Fruit fly (Drosophila melanogaster) whole organism, embryonic: ENCODE results near the gene CG17364.

Experiments used
- CG10147 ChIP-seq: fragments of 200-800 bp; sonication (Bioruptor generic); optimal IDR thresholded peaks from 2 replicates; lab custom pipeline; 2019; ENCODE audit warnings: missing biosample characterization, mild to moderate bottlenecking, missing genetic modification characterization, moderate library complexity
- CG10543 ChIP-seq: fragments of 200-800 bp; sonication (Bioruptor generic); optimal IDR thresholded peaks from 3 replicates; lab custom pipeline; 2017; ENCODE audit warnings: missing biosample characterization, mild to moderate bottlenecking, missing genetic modification characterization, moderate library complexity
- CG12942 ChIP-seq: fragments of 200-800 bp; sonication (Bioruptor generic); optimal IDR thresholded peaks from 3 replicates; lab custom pipeline; 2016; ENCODE audit warnings: missing biosample characterization, missing genetic modification characterization
- CG14860 ChIP-seq: fragments of 200-800 bp; sonication (Bioruptor generic); IDR thresholded peaks from 3 replicates; pipeline ENCODE4 v1.3.6; 2022; ENCODE audit warnings: missing biosample characterization, missing genetic modification characterization; ENCODE audit not compliant: partially characterized antibody
- CG15073 ChIP-seq: fragments of 200-800 bp; sonication (Bioruptor generic); optimal IDR thresholded peaks from 2 replicates; lab custom pipeline; 2016; ENCODE audit warnings: missing biosample characterization, missing genetic modification characterization
- CG1529 ChIP-seq: fragments of 200-800 bp; sonication (Bioruptor generic); optimal IDR thresholded peaks from 3 replicates; lab custom pipeline; 2018; ENCODE audit warnings: missing biosample characterization, missing genetic modification characterization
- CG1792 ChIP-seq: fragments of 200-800 bp; sonication (Bioruptor generic); optimal IDR thresholded peaks from 2 replicates; lab custom pipeline; 2016; ENCODE audit warnings: missing biosample characterization, missing genetic modification characterization
- CG30431 ChIP-seq: fragments of 200-800 bp; sonication (Bioruptor generic); optimal IDR thresholded peaks from 2 replicates; lab custom pipeline; 2017; ENCODE audit warnings: missing biosample characterization, missing genetic modification characterization
- CG31388 ChIP-seq: fragments of 200-800 bp; sonication (Bioruptor generic); optimal IDR thresholded peaks from 2 replicates; lab custom pipeline; 2016; ENCODE audit warnings: missing biosample characterization, missing genetic modification characterization
- CG4282 ChIP-seq: fragments of 200-800 bp; sonication (Bioruptor generic); optimal IDR thresholded peaks from 2 replicates; lab custom pipeline; 2016; ENCODE audit warnings: missing biosample characterization, missing genetic modification characterization
- CG6272 ChIP-seq: fragments of 200-800 bp; sonication (Bioruptor generic); IDR thresholded peaks from 2 replicates; pipeline ENCODE4 v1.3.6; 2022; ENCODE audit warnings: missing biosample characterization, missing genetic modification characterization
- CG7357 ChIP-seq: fragments of 200-800 bp; sonication (Bioruptor generic); IDR thresholded peaks from 3 replicates; pipeline ENCODE4 v1.3.6; 2022; ENCODE audit warnings: missing biosample characterization, missing genetic modification characterization
- CG8388 ChIP-seq: fragments of 200-800 bp; sonication (Bioruptor generic); optimal IDR thresholded peaks from 2 replicates; lab custom pipeline; 2019; ENCODE audit warnings: missing biosample characterization, mild to moderate bottlenecking, missing genetic modification characterization, moderate library complexity
- CG9215 ChIP-seq: fragments of 200-800 bp; sonication (Bioruptor generic); IDR thresholded peaks from 2 replicates; pipeline ENCODE4 v1.3.6; 2022; ENCODE audit warnings: missing biosample characterization, missing genetic modification characterization
- CG9932 ChIP-seq: fragments of 200-800 bp; sonication (Bioruptor generic); IDR thresholded peaks from 2 replicates; pipeline ENCODE4 v1.3.6; 2022; ENCODE audit warnings: missing biosample characterization, missing genetic modification characterization
- Dbx ChIP-seq: fragments of 200-800 bp; sonication (Bioruptor generic); IDR thresholded peaks from 3 replicates; pipeline ENCODE4 v1.3.6; 2022; ENCODE audit warnings: missing biosample characterization, missing genetic modification characterization
- Elba2 ChIP-seq: fragments of 200-800 bp; sonication (Bioruptor generic); optimal IDR thresholded peaks from 3 replicates; lab custom pipeline; 2016; ENCODE audit warnings: missing biosample characterization, missing genetic modification characterization
- Ets65A ChIP-seq: fragments of 200-800 bp; sonication (Bioruptor generic); peaks from one replicate; lab custom pipeline; 2016; ENCODE audit warnings: missing biosample characterization, missing genetic modification characterization
- Hand ChIP-seq: fragments of 200-800 bp; sonication (Bioruptor generic); optimal IDR thresholded peaks from 2 replicates; lab custom pipeline; 2017; ENCODE audit warnings: mild to moderate bottlenecking, missing biosample characterization, missing genetic modification reagents, missing genetic modification characterization
- Hey ChIP-seq: fragments of 200-800 bp; sonication (Bioruptor generic); optimal IDR thresholded peaks from 3 replicates; lab custom pipeline; 2018; ENCODE audit warnings: missing biosample characterization, mild to moderate bottlenecking, missing genetic modification characterization
- Meics ChIP-seq: fragments of 200-800 bp; sonication (Bioruptor generic); optimal IDR thresholded peaks from 2 replicates; lab custom pipeline; 2017; ENCODE audit warnings: missing biosample characterization, mild to moderate bottlenecking, missing genetic modification characterization
- Mes4 ChIP-seq: fragments of 200-800 bp; sonication (Bioruptor generic); optimal IDR thresholded peaks from 2 replicates; lab custom pipeline; 2016; ENCODE audit warnings: missing biosample characterization, missing genetic modification characterization
- Nf-YB ChIP-seq: fragments of 200-800 bp; sonication (Bioruptor generic); optimal IDR thresholded peaks from 3 replicates; lab custom pipeline; 2019; ENCODE audit warnings: missing biosample characterization, mild to moderate bottlenecking, missing genetic modification characterization, moderate library complexity
- Oaz ChIP-seq: fragments of 200-800 bp; sonication (Bioruptor generic); IDR thresholded peaks from 2 replicates; pipeline ENCODE4 v1.3.6; 2022; ENCODE audit warnings: missing biosample characterization, missing genetic modification characterization
- Optix ChIP-seq: fragments of 200-800 bp; sonication (Bioruptor generic); IDR thresholded peaks from 3 replicates; pipeline ENCODE4 v1.3.6; 2022; ENCODE audit warnings: missing biosample characterization, missing genetic modification characterization
- Ptx1 ChIP-seq: fragments of 200-800 bp; sonication (Bioruptor generic); IDR thresholded peaks from 2 replicates; pipeline ENCODE4 v1.3.6; 2022; ENCODE audit warnings: missing biosample characterization, missing genetic modification characterization
- Side ChIP-seq: fragments of 200-800 bp; sonication (Bioruptor generic); optimal IDR thresholded peaks from 2 replicates; lab custom pipeline; 2016; ENCODE audit warnings: missing biosample characterization, missing genetic modification characterization
- Sox100B ChIP-seq: fragments of 200-800 bp; sonication (Bioruptor generic); optimal IDR thresholded peaks from 3 replicates; lab custom pipeline; 2018; ENCODE audit warnings: missing biosample characterization, mild to moderate bottlenecking, missing genetic modification characterization
- Stat92E ChIP-seq, 3 experiments: fragments of >200 bp in 2 of 3; fragments of 200-800 bp in 1 of 3; sonication (Bioruptor generic) in 1 of 3; optimal IDR thresholded peaks; 2 replicates each; lab custom pipeline; 2017 to 2019; ENCODE audit warnings: missing biosample characterization in 3 of 3, missing genetic modification characterization in 3 of 3, mild to moderate bottlenecking in 1 of 3, moderate library complexity in 1 of 3
- Taf1 ChIP-seq: fragments of 200-800 bp; sonication (Bioruptor generic); IDR thresholded peaks from 2 replicates; pipeline ENCODE4 v1.3.6; 2022; ENCODE audit warnings: missing biosample characterization, missing genetic modification characterization
- al ChIP-seq: fragments of 200-800 bp; sonication (Bioruptor generic); IDR thresholded peaks from 2 replicates; pipeline ENCODE4 v1.3.6; 2022; ENCODE audit warnings: missing biosample characterization, missing genetic modification characterization
- ap ChIP-seq: fragments of 200-800 bp; sonication (Bioruptor generic); IDR thresholded peaks from 2 replicates; pipeline ENCODE4 v1.3.6; 2022; ENCODE audit warnings: missing biosample characterization, missing genetic modification characterization
- dimm ChIP-seq: fragments of 200-800 bp; sonication (Bioruptor generic); IDR thresholded peaks from 2 replicates; pipeline ENCODE4 v1.3.6; 2022; ENCODE audit warnings: missing biosample characterization, missing genetic modification characterization
- gem ChIP-seq: fragments of 200-800 bp; sonication (Bioruptor generic); optimal IDR thresholded peaks from 2 replicates; lab custom pipeline; 2019; ENCODE audit warnings: missing biosample characterization, mild to moderate bottlenecking, missing genetic modification characterization, moderate library complexity
- knrl ChIP-seq: fragments of 200-800 bp; sonication (Bioruptor generic); IDR thresholded peaks from 3 replicates; pipeline ENCODE4 v1.3.6; 2022; ENCODE audit warnings: missing biosample characterization, missing genetic modification characterization; ENCODE audit not compliant: partially characterized antibody
- lbe ChIP-seq: fragments of 200-800 bp; sonication (Bioruptor generic); optimal IDR thresholded peaks from 2 replicates; lab custom pipeline; 2016; ENCODE audit warnings: missing biosample characterization, mild to moderate bottlenecking, missing genetic modification characterization
- nau ChIP-seq: fragments of 200-800 bp; sonication (Bioruptor generic); optimal IDR thresholded peaks from 3 replicates; lab custom pipeline; 2017; ENCODE audit warnings: missing biosample characterization, mild to moderate bottlenecking, missing genetic modification characterization, missing genetic modification reagents
- pros ChIP-seq: fragments of 200-800 bp; sonication (Bioruptor generic); optimal IDR thresholded peaks from 3 replicates; lab custom pipeline; 2019; ENCODE audit warnings: missing biosample characterization, mild to moderate bottlenecking, missing genetic modification characterization, moderate library complexity
- ro ChIP-seq: fragments of 200-800 bp; sonication (Bioruptor generic); IDR thresholded peaks from 2 replicates; pipeline ENCODE4 v1.3.6; 2022; ENCODE audit warnings: missing biosample characterization, missing genetic modification characterization
- salm ChIP-seq: fragments of 200-800 bp; sonication (Bioruptor generic); optimal IDR thresholded peaks from 2 replicates; lab custom pipeline; 2018; ENCODE audit warnings: missing biosample characterization, mild to moderate bottlenecking, missing genetic modification characterization
- slou ChIP-seq: fragments of 200-800 bp; sonication (Bioruptor generic); optimal IDR thresholded peaks from 3 replicates; lab custom pipeline; 2016; ENCODE audit warnings: missing biosample characterization, missing genetic modification characterization
- slp2 ChIP-seq: fragments of 200-800 bp; sonication (Bioruptor generic); optimal IDR thresholded peaks from 2 replicates; lab custom pipeline; 2016; ENCODE audit warnings: missing biosample characterization, missing genetic modification characterization
- sqz ChIP-seq: fragments of 200-800 bp; sonication (Bioruptor generic); optimal IDR thresholded peaks from 3 replicates; lab custom pipeline; 2018; ENCODE audit warnings: missing biosample characterization, mild to moderate bottlenecking, missing genetic modification characterization
- sug ChIP-seq: fragments of 200-800 bp; optimal IDR thresholded peaks from 2 replicates; lab custom pipeline; 2019; ENCODE audit warnings: missing biosample characterization, mild to moderate bottlenecking, missing genetic modification characterization, moderate library complexity
- trh ChIP-seq: fragments of 200-800 bp; sonication (Bioruptor generic); optimal IDR thresholded peaks from 2 replicates; lab custom pipeline; 2016; ENCODE audit warnings: missing biosample characterization, missing genetic modification characterization
- ttk ChIP-seq: fragments of 200-800 bp; sonication (Bioruptor generic); IDR thresholded peaks from 2 replicates; pipeline ENCODE4 v2.1.2; 2022; ENCODE audit warnings: missing biosample characterization, missing genetic modification characterization
- tx ChIP-seq: fragments of 200-800 bp; sonication (Bioruptor generic); optimal IDR thresholded peaks from 2 replicates; lab custom pipeline; 2016; ENCODE audit warnings: missing biosample characterization, missing genetic modification characterization
- unpg ChIP-seq: fragments of 200-800 bp; sonication (Bioruptor generic); optimal IDR thresholded peaks from 3 replicates; lab custom pipeline; 2018; ENCODE audit warnings: missing biosample characterization, mild to moderate bottlenecking, missing genetic modification characterization, moderate library complexity
- wor ChIP-seq: fragments of 200-800 bp; sonication (Bioruptor generic); IDR thresholded peaks from 2 replicates; pipeline ENCODE4 v1.3.6; 2022; ENCODE audit warnings: missing biosample characterization, missing genetic modification characterization
- zen ChIP-seq: fragments of 200-800 bp; sonication (Bioruptor generic); optimal IDR thresholded peaks from 3 replicates; lab custom pipeline; 2018; ENCODE audit warnings: missing biosample characterization, mild to moderate bottlenecking, missing genetic modification characterization, moderate library complexity
- zfh2 ChIP-seq: fragments of 200-800 bp; sonication (Bioruptor generic); optimal IDR thresholded peaks from 2 replicates; lab custom pipeline; 2016; ENCODE audit warnings: missing biosample characterization, missing genetic modification characterization

The CG17364 gene

dm6 chr3L:14004963-14005458 is 11.8 kb upstream of the CG17364 start (continued):
- no peak for TF ChIP-seq Elba2 (GFP tag; lab: Kevin White, UChicago)
- peak; percentile 94 for TF ChIP-seq CG4282 (GFP tag; lab: Kevin White, UChicago)
- peak; percentile 95 for TF ChIP-seq ap (GFP tag; lab: Robert Waterston, UW)
- no peak for TF ChIP-seq nau (GFP tag; lab: Kevin White, UChicago)
- peak; percentile 93 for TF ChIP-seq CG10543 (GFP tag; lab: Kevin White, UChicago)
- peak; percentile 50 for TF ChIP-seq pros (GFP tag; lab: Kevin White, UChicago)
- no peak; the same call in 1 of the 2 replicates for TF ChIP-seq dimm
- TF ChIP-seq ro (GFP tag; lab: Robert Waterston, UW) = peak; percentile 70
- TF ChIP-seq Hand = peak; percentile 76
- TF ChIP-seq CG1792 (GFP tag; lab: Kevin White, UChicago) = peak; percentile 94
- peak; percentile 87 for TF ChIP-seq CG9215 (GFP tag; lab: Robert Waterston, UW)
- TF ChIP-seq gem (tag; lab: Kevin White, UChicago) = peak; percentile 97
- TF ChIP-seq CG1529 = peak; percentile 91
- TF ChIP-seq zfh2 (GFP tag; lab: Kevin White, UChicago) = peak; percentile 94
- peak; percentile 88 for TF ChIP-seq CG10147
- peak; percentile 91 for TF ChIP-seq CG31388 (GFP tag; lab: Kevin White, UChicago)
- no peak for TF ChIP-seq slou (GFP tag; lab: Kevin White, UChicago)
- TF ChIP-seq CG9932 (GFP tag; lab: Robert Waterston, UW) = peak; percentile 94
- TF ChIP-seq unpg = peak; percentile 96
- peak; percentile 76 for TF ChIP-seq Taf1
- 0 out of 3 replicates have a peak, but pooled peaks have one; percentile 12 for TF ChIP-seq knrl (GFP tag; lab: Robert Waterston, UW)
- TF ChIP-seq Oaz (GFP tag; lab: Robert Waterston, UW) = peak; percentile 94
- TF ChIP-seq sug (tag; lab: Kevin White, UChicago) = peak; percentile 93
- TF ChIP-seq salm (tag; lab: Kevin White, UChicago) = peak; percentile 91
- peak; percentile 99 for TF ChIP-seq Ets65A (GFP tag; lab: Kevin White, UChicago)
- TF ChIP-seq ttk = peak; percentile 92
- peak; percentile 87 for TF ChIP-seq lbe (GFP tag; lab: Kevin White, UChicago)
- TF ChIP-seq Nf-YB (GFP tag; lab: Kevin White, UChicago) = peak; percentile 74
- peak; percentile 94 for TF ChIP-seq CG12942 (GFP tag; lab: Kevin White, UChicago)
- peak; percentile 82 for TF ChIP-seq trh (GFP tag; lab: Kevin White, UChicago)
- TF ChIP-seq Stat92E (GFP tag; optimal IDR thresholded peaks at IDR 0.05; lab: Kevin White, UChicago) = peak in 1 of 3 experiments; percentile 51
- TF ChIP-seq sqz (GFP tag; lab: Kevin White, UChicago) = no peak
- TF ChIP-seq CG6272 (GFP tag; lab: Robert Waterston, UW) = peak; percentile 86
- TF ChIP-seq slp2 (GFP tag; lab: Kevin White, UChicago) = peak; percentile 96
- peak; percentile 81 for TF ChIP-seq Hey (tag; lab: Kevin White, UChicago)
- TF ChIP-seq Dbx (GFP tag; lab: Robert Waterston, UW) = peak; percentile 94
- TF ChIP-seq wor (GFP tag; lab: Robert Waterston, UW) = peak; percentile 93
- TF ChIP-seq CG14860 (GFP tag; lab: Robert Waterston, UW) = no peak
- peak; percentile 97 for TF ChIP-seq Optix (GFP tag; lab: Robert Waterston, UW)
- peak; percentile 93 for TF ChIP-seq CG30431 (GFP tag; lab: Kevin White, UChicago)
- peak; percentile 90 for TF ChIP-seq CG8388
- peak; percentile 87 for TF ChIP-seq zen (tag; lab: Kevin White, UChicago)
- peak; percentile 75 for TF ChIP-seq CG15073 (GFP tag; lab: Kevin White, UChicago)
- peak; percentile 94 for TF ChIP-seq Side (GFP tag; lab: Kevin White, UChicago)
- TF ChIP-seq Ptx1 (GFP tag; lab: Robert Waterston, UW) = peak; percentile 91
- peak; percentile 95 for TF ChIP-seq Mes4 (GFP tag; lab: Kevin White, UChicago)
- TF ChIP-seq al (GFP tag; lab: Robert Waterston, UW) = peak; percentile 76; the same call in 1 of the 2 replicates
- peak; percentile 94 for TF ChIP-seq tx (GFP tag; lab: Kevin White, UChicago)
- TF ChIP-seq Sox100B = peak; percentile 93
- TF ChIP-seq Meics (GFP tag; lab: Kevin White, UChicago) = peak; percentile 94
- peak; percentile 82 for TF ChIP-seq CG7357 (GFP tag; lab: Robert Waterston, UW)
